Worm (Caenorhabditis elegans) whole organism, L1 larva: ENCODE results near the gene srh-308.

Experiments used
- aly-2 ChIP-seq: fragments of 150-350 bp; optimal IDR thresholded peaks from 2 replicates; lab custom pipeline; 2014; ENCODE audit warnings: missing biosample characterization, missing genetic modification characterization
- efl-1 ChIP-seq, 4 experiments: fragments of 150-350 bp; optimal IDR thresholded peaks in 3 of 4; peaks in 1 of 4; 1 replicate in 1 of 4; 2 replicates in 3 of 4; lab custom pipeline; 2014; ENCODE audit warnings: missing biosample characterization in 2 of 4, missing genetic modification characterization in 2 of 4, missing genetic modification reagents in 2 of 4
- elt-2 ChIP-seq: sonication (generic microtip); optimal IDR thresholded peaks from 2 replicates; lab custom pipeline; 2016; ENCODE audit warnings: missing genetic modification characterization, mild to moderate bottlenecking, inconsistent platforms, missing compliant biosample characterization, missing genetic modification reagents
- elt-3 ChIP-seq, 6 experiments: fragments of 150-350 bp in 1 of 6; sonication (generic microtip); optimal IDR thresholded peaks; 2 replicates each; lab custom pipeline; 2017 to 2018; ENCODE audit warnings: missing biosample characterization in 6 of 6, missing genetic modification characterization in 6 of 6, inconsistent platforms in 1 of 6
- grh-1 ChIP-seq: fragments of 200-800 bp; sonication (Bioruptor generic); IDR thresholded peaks from 2 replicates; pipeline ENCODE4 v1.3.6; 2022; ENCODE audit warnings: missing genetic modification reagents, missing genetic modification characterization, missing compliant biosample characterization
- isw-1 ChIP-seq: fragments of 200-800 bp; sonication (Bioruptor generic); IDR thresholded peaks from 2 replicates; pipeline ENCODE4 v1.3.6; 2022; ENCODE audit warnings: missing genetic modification characterization, missing compliant biosample characterization
- lir-3 ChIP-seq: sonication (generic microtip); optimal IDR thresholded peaks from 2 replicates; lab custom pipeline; 2016; ENCODE audit warnings: mild to moderate bottlenecking, missing genetic modification characterization, moderate library complexity, missing compliant biosample characterization; ENCODE audit not compliant: poor library complexity
- nhr-47 ChIP-seq: sonication (generic microtip); optimal IDR thresholded peaks from 2 replicates; lab custom pipeline; 2016; ENCODE audit warnings: mild to moderate bottlenecking, missing genetic modification characterization, moderate library complexity, missing compliant biosample characterization
- sup-37 ChIP-seq: fragments of 200-800 bp; sonication (Bioruptor generic); optimal IDR thresholded peaks from 2 replicates; lab custom pipeline; 2018; ENCODE audit warnings: mild to moderate bottlenecking, missing genetic modification characterization, missing compliant biosample characterization
- tbx-2 ChIP-seq: sonication (generic microtip); optimal IDR thresholded peaks from 2 replicates; lab custom pipeline; 2016; ENCODE audit warnings: missing genetic modification characterization, missing compliant biosample characterization
- ztf-11 ChIP-seq, 2 experiments: sonication (generic microtip); optimal IDR thresholded peaks; 2 replicates each; lab custom pipeline; 2016 to 2017; ENCODE audit warnings: missing genetic modification characterization in 2 of 2, missing biosample characterization in 1 of 2, missing compliant biosample characterization in 1 of 2

Gene srh-308

DNA sequence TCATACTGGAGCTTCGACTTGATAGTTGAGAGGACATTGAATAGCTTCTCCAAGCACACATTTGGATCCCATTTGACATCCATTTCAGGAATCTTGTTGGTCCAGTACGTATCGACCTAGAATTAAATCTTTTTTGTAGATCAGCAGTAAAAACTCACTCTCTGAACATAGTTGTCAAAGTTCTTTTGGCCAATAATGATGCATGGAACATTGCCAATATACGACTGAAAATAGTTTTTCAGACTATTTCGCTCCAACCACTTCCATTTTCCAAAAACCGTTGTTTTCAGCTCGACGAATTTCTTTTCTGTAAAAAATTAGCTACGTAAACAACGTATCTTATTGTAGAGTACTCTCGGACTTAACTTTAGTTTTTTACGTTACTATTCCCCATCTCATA lies 35.7 kb downstream of the srh-308 start:
- TF ChIP-seq sup-37 (GFP tag; lab: Kevin White, UChicago) (no peak), aly-2 (tag; lab: Kevin White, UChicago) (no peak), nhr-47 (tag; lab: Kevin White, UChicago) (no peak), tbx-2 (tag; lab: Kevin White, UChicago) (no peak), elt-2 (no peak), lir-3 (tag; lab: Kevin White, UChicago) (no peak)

DNA sequence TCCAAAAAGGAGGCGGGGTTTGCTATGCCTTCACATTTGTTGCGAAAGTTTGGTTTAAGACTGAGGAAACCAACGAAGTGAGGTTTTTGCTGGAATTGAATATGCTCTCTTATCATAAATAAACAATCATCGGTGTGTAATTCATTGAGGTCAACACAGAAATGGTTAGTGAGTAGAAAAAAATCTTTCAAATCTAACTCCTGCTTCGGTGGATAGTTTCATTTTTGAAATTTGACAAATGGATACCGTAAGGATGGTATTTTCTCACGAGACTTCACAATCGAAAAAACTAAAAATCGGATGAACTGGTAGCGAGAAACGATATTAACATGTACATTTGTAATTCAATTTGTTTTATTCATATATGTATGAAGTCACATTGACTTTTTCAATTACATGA lies 36.6 kb downstream of the srh-308 start, which contains the start of gene eol-1:
eol-1 (minus strand) TSS at position 101 of the 400 bp plus-strand sequence.
- TF ChIP-seq efl-1 (optimal IDR thresholded peaks at IDR 0.05; lab: Kevin White, UChicago) (no peak), efl-1 (GFP tag; optimal IDR thresholded peaks at IDR 0.05 in 1 of 2; lab: Kevin White, UChicago) (peak in 1 of 2 experiments; percentile 81), grh-1 (GFP tag; lab: Robert Waterston, UW) (no peak), sup-37 (GFP tag; lab: Kevin White, UChicago) (no peak), ztf-11 (tag; optimal IDR thresholded peaks at IDR 0.05; lab: Kevin White, UChicago) (no peak), isw-1 (no peak), elt-3 (tag; optimal IDR thresholded peaks at IDR 0.05; lab: Kevin White, UChicago) (no peak)
